Fruit fly (Drosophila melanogaster) whole organism, embryonic: ENCODE results near the gene CG33235.

Source experiments
- Adf1 ChIP-seq: fragments of 200-800 bp; sonication (Bioruptor generic); IDR thresholded peaks from 2 replicates; pipeline ENCODE4 v1.3.6; 2022; ENCODE audit warnings: missing biosample characterization, missing genetic modification characterization
- Aef1 ChIP-seq: fragments of 200-800 bp; sonication (Bioruptor generic); IDR thresholded peaks from 3 replicates; pipeline ENCODE4 v1.3.6; 2022; ENCODE audit warnings: missing biosample characterization, missing genetic modification characterization
- Atf3 ChIP-seq: fragments of 200-800 bp; sonication (Bioruptor generic); optimal IDR thresholded peaks from 3 replicates; lab custom pipeline; 2016; ENCODE audit warnings: missing biosample characterization, missing genetic modification characterization
- Blimp-1 ChIP-seq: fragments of 200-800 bp; sonication (Bioruptor generic); optimal IDR thresholded peaks from 3 replicates; lab custom pipeline; 2018; ENCODE audit warnings: missing biosample characterization, missing genetic modification characterization, mild to moderate bottlenecking, moderate library complexity, missing genetic modification reagents
- CG11085 ChIP-seq: fragments of 200-800 bp; sonication (Bioruptor generic); IDR thresholded peaks from 2 replicates; pipeline ENCODE4 v1.3.6; 2022; ENCODE audit warnings: missing biosample characterization, missing genetic modification characterization
- CG12219 ChIP-seq: fragments of 200-800 bp; sonication (Bioruptor generic); optimal IDR thresholded peaks from 3 replicates; lab custom pipeline; 2018; ENCODE audit warnings: missing biosample characterization, mild to moderate bottlenecking, missing genetic modification characterization
- CG14050 ChIP-seq: fragments of 200-800 bp; sonication (Bioruptor generic); IDR thresholded peaks from 3 replicates; pipeline ENCODE4 v1.3.6; 2022; ENCODE audit warnings: missing biosample characterization, missing genetic modification characterization
- CG14710 ChIP-seq: fragments of 200-800 bp; sonication (Bioruptor generic); optimal IDR thresholded peaks from 3 replicates; lab custom pipeline; 2019; ENCODE audit warnings: missing biosample characterization, mild to moderate bottlenecking, missing genetic modification characterization, moderate library complexity
- CG15011 ChIP-seq: fragments of 200-800 bp; sonication (Bioruptor generic); optimal IDR thresholded peaks from 3 replicates; lab custom pipeline; 2018; ENCODE audit warnings: missing biosample characterization, mild to moderate bottlenecking, missing genetic modification characterization
- CG2116 ChIP-seq: fragments of 200-800 bp; sonication (Bioruptor generic); optimal IDR thresholded peaks from 3 replicates; lab custom pipeline; 2018; ENCODE audit warnings: missing biosample characterization, mild to moderate bottlenecking, missing genetic modification characterization
- CG2678 ChIP-seq: fragments of 200-800 bp; sonication (Bioruptor generic); optimal IDR thresholded peaks from 3 replicates; lab custom pipeline; 2019; ENCODE audit warnings: missing biosample characterization, mild to moderate bottlenecking, missing genetic modification characterization, moderate library complexity
- CG30431 ChIP-seq: fragments of 200-800 bp; sonication (Bioruptor generic); optimal IDR thresholded peaks from 2 replicates; lab custom pipeline; 2017; ENCODE audit warnings: missing biosample characterization, missing genetic modification characterization
- CG4617 ChIP-seq: fragments of 200-800 bp; sonication (Bioruptor generic); optimal IDR thresholded peaks from 3 replicates; lab custom pipeline; 2016; ENCODE audit warnings: missing biosample characterization, missing genetic modification characterization, borderline replicate concordance
- CG7745 ChIP-seq: fragments of 200-800 bp; sonication (Bioruptor generic); optimal IDR thresholded peaks from 2 replicates; lab custom pipeline; 2018; ENCODE audit warnings: missing biosample characterization, mild to moderate bottlenecking, missing genetic modification characterization, moderate library complexity
- CG8290 ChIP-seq, 3 experiments: fragments of 200-800 bp; sonication (Bioruptor generic); optimal IDR thresholded peaks; 2 replicates each; lab custom pipeline; 2016 to 2019; ENCODE audit warnings: missing biosample characterization in 3 of 3, missing genetic modification characterization in 3 of 3, mild to moderate bottlenecking in 2 of 3, moderate library complexity in 1 of 3
- CG8765 ChIP-seq: fragments of 200-800 bp; sonication (Bioruptor generic); IDR thresholded peaks from 2 replicates; pipeline ENCODE4 v1.3.6; 2022; ENCODE audit warnings: missing biosample characterization, missing genetic modification characterization
- CG9609 ChIP-seq: fragments of 200-800 bp; sonication (Bioruptor generic); optimal IDR thresholded peaks from 3 replicates; lab custom pipeline; 2016; ENCODE audit warnings: missing biosample characterization, missing genetic modification characterization
- CrebB ChIP-seq: fragments of 200-800 bp; sonication (Bioruptor generic); optimal IDR thresholded peaks from 3 replicates; lab custom pipeline; 2018; ENCODE audit warnings: missing biosample characterization, mild to moderate bottlenecking, missing genetic modification characterization
- D19B ChIP-seq: fragments of 200-800 bp; sonication (Bioruptor generic); optimal IDR thresholded peaks from 2 replicates; lab custom pipeline; 2017; ENCODE audit warnings: missing biosample characterization, mild to moderate bottlenecking, missing genetic modification characterization
- Doc3 ChIP-seq: fragments of 200-800 bp; sonication (Bioruptor generic); IDR thresholded peaks from 3 replicates; pipeline ENCODE4 v1.3.6; 2022; ENCODE audit warnings: missing biosample characterization, missing genetic modification characterization; ENCODE audit not compliant: partially characterized antibody
- E2f2 ChIP-seq: fragments of 200-800 bp; sonication (Bioruptor generic); IDR thresholded peaks from 2 replicates; pipeline ENCODE4 v1.3.6; 2022; ENCODE audit warnings: missing biosample characterization, missing genetic modification characterization
- Hr3 ChIP-seq: fragments of 200-800 bp; sonication (Bioruptor generic); optimal IDR thresholded peaks from 3 replicates; lab custom pipeline; 2016; ENCODE audit warnings: missing biosample characterization, missing genetic modification characterization
- Mad ChIP-seq: fragments of 200-800 bp; sonication (Bioruptor generic); optimal IDR thresholded peaks from 2 replicates; lab custom pipeline; 2016; ENCODE audit warnings: missing biosample characterization, missing genetic modification characterization
- Oli ChIP-seq: fragments of 200-800 bp; sonication (Bioruptor generic); optimal IDR thresholded peaks from 2 replicates; lab custom pipeline; 2018; ENCODE audit warnings: missing biosample characterization, mild to moderate bottlenecking, missing genetic modification characterization, moderate library complexity
- Scr ChIP-seq: fragments of 200-800 bp; sonication (Bioruptor generic); IDR thresholded peaks from 2 replicates; pipeline ENCODE4 v1.3.6; 2022; ENCODE audit warnings: missing biosample characterization, missing genetic modification characterization; ENCODE audit not compliant: partially characterized antibody
- ac ChIP-seq: fragments of 200-800 bp; sonication (Bioruptor generic); optimal IDR thresholded peaks from 3 replicates; lab custom pipeline; 2017; ENCODE audit warnings: missing biosample characterization, mild to moderate bottlenecking, missing genetic modification characterization
- al ChIP-seq: fragments of 200-800 bp; sonication (Bioruptor generic); IDR thresholded peaks from 2 replicates; pipeline ENCODE4 v1.3.6; 2022; ENCODE audit warnings: missing biosample characterization, missing genetic modification characterization
- aop ChIP-seq: fragments of 200-800 bp; sonication (Bioruptor generic); IDR thresholded peaks from 2 replicates; pipeline ENCODE4 v1.3.6; 2022; ENCODE audit warnings: missing biosample characterization, missing genetic modification characterization
- ap ChIP-seq: fragments of 200-800 bp; sonication (Bioruptor generic); IDR thresholded peaks from 2 replicates; pipeline ENCODE4 v1.3.6; 2022; ENCODE audit warnings: missing biosample characterization, missing genetic modification characterization
- ase ChIP-seq: fragments of 200-800 bp; sonication (Bioruptor generic); IDR thresholded peaks from 3 replicates; pipeline ENCODE4 v1.3.6; 2022; ENCODE audit warnings: missing biosample characterization, missing genetic modification characterization
- bbx ChIP-seq: fragments of 200-800 bp; sonication (Bioruptor generic); IDR thresholded peaks from 2 replicates; pipeline ENCODE4 v1.3.6; 2022; ENCODE audit warnings: missing biosample characterization, missing genetic modification characterization; ENCODE audit not compliant: partially characterized antibody
- cg ChIP-seq: fragments of 200-800 bp; sonication (Bioruptor generic); optimal IDR thresholded peaks from 3 replicates; lab custom pipeline; 2019; ENCODE audit warnings: missing biosample characterization, mild to moderate bottlenecking, missing genetic modification characterization, moderate library complexity
- dimm ChIP-seq: fragments of 200-800 bp; sonication (Bioruptor generic); IDR thresholded peaks from 2 replicates; pipeline ENCODE4 v1.3.6; 2022; ENCODE audit warnings: missing biosample characterization, missing genetic modification characterization
- ems ChIP-seq: fragments of 200-800 bp; sonication (Bioruptor generic); optimal IDR thresholded peaks from 3 replicates; lab custom pipeline; 2016; ENCODE audit warnings: missing biosample characterization, missing genetic modification characterization
- eyg ChIP-seq: fragments of 200-800 bp; sonication (Bioruptor generic); optimal IDR thresholded peaks from 3 replicates; lab custom pipeline; 2016; ENCODE audit warnings: missing biosample characterization, missing genetic modification characterization
- fu2 ChIP-seq: fragments of 200-800 bp; sonication (Bioruptor generic); optimal IDR thresholded peaks from 2 replicates; lab custom pipeline; 2016; ENCODE audit warnings: missing biosample characterization, missing genetic modification characterization
- gce ChIP-seq: fragments of 200-800 bp; sonication (Bioruptor generic); IDR thresholded peaks from 3 replicates; pipeline ENCODE4 v1.3.6; 2022; ENCODE audit warnings: missing biosample characterization, missing genetic modification characterization
- gfzf ChIP-seq: fragments of 200-800 bp; sonication (Bioruptor generic); optimal IDR thresholded peaks from 2 replicates; lab custom pipeline; 2016; ENCODE audit warnings: missing biosample characterization, mild to moderate bottlenecking, missing genetic modification characterization, moderate library complexity
- gro ChIP-seq: fragments of 200-800 bp; sonication (Bioruptor generic); optimal IDR thresholded peaks from 2 replicates; lab custom pipeline; 2016; ENCODE audit warnings: missing biosample characterization, missing genetic modification characterization
- gsb-n ChIP-seq: fragments of 200-800 bp; sonication (Bioruptor generic); optimal IDR thresholded peaks from 3 replicates; lab custom pipeline; 2018; ENCODE audit warnings: missing biosample characterization, mild to moderate bottlenecking, missing genetic modification characterization
- ind ChIP-seq: fragments of 200-800 bp; sonication (Bioruptor generic); optimal IDR thresholded peaks from 3 replicates; lab custom pipeline; 2016; ENCODE audit warnings: missing biosample characterization, missing genetic modification characterization
- insv ChIP-seq, 2 experiments: fragments of 200-800 bp; sonication (Bioruptor generic); optimal IDR thresholded peaks; 3 replicates each; lab custom pipeline; 2016 to 2018; ENCODE audit warnings: missing biosample characterization in 2 of 2, missing genetic modification characterization in 2 of 2
- jing ChIP-seq: fragments of 200-800 bp; sonication (Bioruptor generic); optimal IDR thresholded peaks from 2 replicates; lab custom pipeline; 2018; ENCODE audit warnings: missing biosample characterization, mild to moderate bottlenecking, missing genetic modification characterization
- lola ChIP-seq, 3 experiments: fragments of >200 bp in 2 of 3; fragments of 200-800 bp in 1 of 3; sonication (Bioruptor generic) in 1 of 3; optimal IDR thresholded peaks; 2 replicates each; lab custom pipeline; 2017 to 2019; ENCODE audit warnings: missing biosample characterization in 3 of 3, missing genetic modification characterization in 3 of 3, mild to moderate bottlenecking in 1 of 3, moderate library complexity in 1 of 3
- odd ChIP-seq: fragments of 200-800 bp; sonication (Bioruptor generic); optimal IDR thresholded peaks from 2 replicates; lab custom pipeline; 2017; ENCODE audit warnings: missing biosample characterization, mild to moderate bottlenecking, missing genetic modification characterization
- pita ChIP-seq: fragments of 200-800 bp; sonication (Bioruptor generic); optimal IDR thresholded peaks from 2 replicates; lab custom pipeline; 2017; ENCODE audit warnings: missing biosample characterization, mild to moderate bottlenecking, missing genetic modification characterization
- sc ChIP-seq, 3 experiments: fragments of >200 bp in 2 of 3; fragments of 200-800 bp in 1 of 3; sonication (Bioruptor generic) in 1 of 3; optimal IDR thresholded peaks; 2 replicates in 2 of 3; 3 replicates in 1 of 3; lab custom pipeline; 2017; ENCODE audit warnings: mild to moderate bottlenecking in 1 of 3, missing biosample characterization in 1 of 3, missing genetic modification characterization in 1 of 3, missing genetic modification reagents in 1 of 3
- sens-2 ChIP-seq: fragments of 200-800 bp; sonication (Bioruptor generic); IDR thresholded peaks from 2 replicates; pipeline ENCODE4 v1.3.6; 2022; ENCODE audit warnings: missing biosample characterization, missing genetic modification characterization
- wor ChIP-seq: fragments of 200-800 bp; sonication (Bioruptor generic); IDR thresholded peaks from 2 replicates; pipeline ENCODE4 v1.3.6; 2022; ENCODE audit warnings: missing biosample characterization, missing genetic modification characterization

Gene CG33235

DNA sequence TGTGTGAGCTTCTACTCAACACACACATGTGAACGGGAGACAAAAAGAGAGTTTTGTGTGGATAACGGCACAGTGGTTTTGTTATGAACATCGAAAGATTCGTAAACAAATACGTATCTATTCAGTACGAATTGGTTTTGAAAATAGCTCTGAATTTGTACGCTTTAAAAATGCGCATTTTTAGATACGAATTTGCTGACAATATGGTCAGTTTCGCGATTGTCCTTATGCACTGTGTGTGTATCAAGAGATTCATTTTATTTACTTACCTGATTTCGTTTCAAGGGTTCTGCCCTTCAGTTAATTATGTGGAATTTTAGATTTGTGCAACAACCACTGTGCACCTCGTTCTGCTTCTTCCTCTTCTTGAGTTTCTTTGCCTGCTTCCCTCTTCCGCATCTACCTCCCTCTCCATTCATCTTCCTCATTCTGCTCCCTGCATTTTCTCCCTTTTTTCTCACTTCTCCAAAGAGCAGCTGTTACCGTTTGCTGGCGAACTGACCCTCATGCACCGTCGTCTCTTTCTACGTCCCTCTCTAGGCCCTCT, 3.4 kb upstream of the CG33235 start (continued):
- peak; percentile 79 for TF ChIP-seq CG2678 (tag; lab: Kevin White, UChicago)
- no peak for TF ChIP-seq eyg
- TF ChIP-seq ase: peak; percentile 40; the same call in 1 of the 3 replicates
- no peak for TF ChIP-seq Scr
- peak in 1 of 3 experiments; percentile 91 for TF ChIP-seq lola (GFP tag; optimal IDR thresholded peaks at IDR 0.05; lab: Kevin White, UChicago)
- no peak for TF ChIP-seq Adf1 (GFP tag; lab: Robert Waterston, UW)
- no peak for TF ChIP-seq CG11085 (GFP tag; lab: Robert Waterston, UW)
- no peak for TF ChIP-seq ap
- TF ChIP-seq CG30431: peak; percentile 77
- no peak for TF ChIP-seq D19B (GFP tag; lab: Kevin White, UChicago)
- TF ChIP-seq ac (GFP tag; lab: Kevin White, UChicago): peak; percentile 45
- peak; percentile 67 for TF ChIP-seq CG9609 (GFP tag; lab: Kevin White, UChicago)
- peak; percentile 67 for TF ChIP-seq wor (GFP tag; lab: Robert Waterston, UW)
- peak; percentile 46 for TF ChIP-seq jing (GFP tag; lab: Kevin White, UChicago)
- no peak for TF ChIP-seq gro (GFP tag; lab: Kevin White, UChicago)
- TF ChIP-seq insv (GFP tag; optimal IDR thresholded peaks at IDR 0.05; lab: Kevin White, UChicago): peak in 1 of 2 experiments; percentile 18
- TF ChIP-seq E2f2 (GFP tag; lab: Robert Waterston, UW): no peak; the same call in 1 of the 2 replicates
- TF ChIP-seq odd (GFP tag; lab: Kevin White, UChicago): peak; percentile 56
- peak; percentile 71 for TF ChIP-seq CG8765 (GFP tag; lab: Robert Waterston, UW)
- no peak for TF ChIP-seq bbx (GFP tag; lab: Robert Waterston, UW)
- TF ChIP-seq ind (GFP tag; lab: Kevin White, UChicago): peak; percentile 50
- peak; percentile 87 for TF ChIP-seq CG14710 (tag; lab: Kevin White, UChicago)
- 0 out of 3 replicates have a peak, but pooled peaks have one; percentile 11 for TF ChIP-seq Aef1
- no peak for TF ChIP-seq fu2 (GFP tag; lab: Kevin White, UChicago)
- TF ChIP-seq CG8290 (GFP tag; optimal IDR thresholded peaks at IDR 0.05; lab: Kevin White, UChicago): peak; percentile 65
- TF ChIP-seq CG8290 (tag; optimal IDR thresholded peaks at IDR 0.05; lab: Kevin White, UChicago): peak; percentile 25 to 30
- peak; percentile 77 for TF ChIP-seq Oli
- TF ChIP-seq CrebB (tag; lab: Kevin White, UChicago): peak; percentile 6
- peak; percentile 60 for TF ChIP-seq Atf3
- peak; percentile 32 for TF ChIP-seq ems
- TF ChIP-seq sc (optimal IDR thresholded peaks at IDR 0.05; lab: Kevin White, UChicago): no peak
- TF ChIP-seq sc (GFP tag; optimal IDR thresholded peaks at IDR 0.05; lab: Kevin White, UChicago): peak; percentile 70
- TF ChIP-seq sens-2 (GFP tag; lab: Robert Waterston, UW): no peak; the same call in 1 of the 2 replicates
- TF ChIP-seq Blimp-1 (GFP tag; lab: Kevin White, UChicago): peak; percentile 81
- peak; percentile 54; the same call in 1 of the 3 replicates for TF ChIP-seq gce (GFP tag; lab: Robert Waterston, UW)
- peak; percentile 45 for TF ChIP-seq CG2116 (GFP tag; lab: Kevin White, UChicago)
- TF ChIP-seq dimm (GFP tag; lab: Robert Waterston, UW): no peak
- no peak for TF ChIP-seq CG14050 (GFP tag; lab: Robert Waterston, UW)
- peak; percentile 82 for TF ChIP-seq gsb-n (tag; lab: Kevin White, UChicago)
- TF ChIP-seq CG15011: peak; percentile 21
- no peak for TF ChIP-seq pita (GFP tag; lab: Kevin White, UChicago)
- TF ChIP-seq gfzf (GFP tag; lab: Kevin White, UChicago): no peak
- TF ChIP-seq aop (GFP tag; lab: Robert Waterston, UW): no peak
- TF ChIP-seq CG4617: peak; percentile 48
- peak; percentile 59 for TF ChIP-seq cg (GFP tag; lab: Kevin White, UChicago)
- TF ChIP-seq Doc3 (GFP tag; lab: Robert Waterston, UW): no peak
- TF ChIP-seq Hr3 (GFP tag; lab: Kevin White, UChicago): peak; percentile 58
- TF ChIP-seq CG12219 (GFP tag; lab: Kevin White, UChicago): peak; percentile 73
- no peak for TF ChIP-seq CG7745 (tag; lab: Kevin White, UChicago)
- TF ChIP-seq al: no peak
- peak; percentile 30 for TF ChIP-seq Mad
